Worm (Caenorhabditis elegans): ENCODE data around the gene C16C10.4.

Gene C16C10.4

DNA sequence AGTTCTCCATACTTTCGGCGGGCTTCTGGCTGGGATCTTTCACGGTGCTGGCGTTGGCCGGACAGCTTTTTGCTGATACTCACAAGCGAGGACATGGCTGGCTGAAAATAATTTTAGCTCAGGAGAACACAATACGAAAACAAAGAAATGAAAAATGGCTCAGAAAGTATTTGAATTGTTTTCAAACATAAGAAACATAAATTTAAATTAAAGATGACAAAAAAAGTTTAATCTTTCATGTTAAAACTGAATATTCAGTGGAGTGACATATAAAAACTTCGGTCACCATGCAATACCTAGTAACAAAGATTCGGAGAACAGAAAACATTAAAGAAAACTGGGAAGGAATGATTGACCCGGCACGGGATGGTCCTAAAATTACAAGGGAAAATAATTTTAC, 7.4 kb downstream of the C16C10.4 start, which contains the start of gene C16C10.2:
C16C10.2 (minus strand) TSS at position 101 of the 400 bp plus-strand sequence.
- TF ChIP-seq ceh-45 (GFP tag; IDR thresholded peaks at IDR 0.05), result no peak

DNA sequence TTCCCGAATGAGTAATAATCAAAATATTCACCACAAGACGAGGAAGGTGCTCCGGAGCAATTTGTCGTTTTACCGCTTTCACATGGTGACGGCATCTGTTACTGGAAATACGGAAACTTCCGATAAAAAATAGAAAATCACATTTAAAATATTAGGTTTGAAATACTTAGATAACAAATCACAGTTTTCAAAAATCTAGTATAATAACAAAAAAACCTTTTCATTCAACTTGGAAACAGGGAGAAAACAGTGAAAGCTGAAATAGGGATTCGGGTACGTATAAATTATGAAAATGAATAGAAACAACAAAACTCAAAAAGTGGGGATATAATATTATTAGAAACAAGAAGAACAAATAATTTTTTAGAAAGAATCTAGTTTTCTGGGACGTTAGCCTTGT, 10.2 kb downstream of the C16C10.4 start, which contains the start of gene C16C10.1:
C16C10.1 (minus strand) TSS at position 101 of the 400 bp plus-strand sequence.
- TF ChIP-seq hlh-30 (tag; optimal IDR thresholded peaks at IDR 0.05; ENCODE audit: insufficient read depth) (no peak), ceh-48 (tag; optimal IDR thresholded peaks at IDR 0.05) (no peak), unc-86 (tag; optimal IDR thresholded peaks at IDR 0.05) (no peak), lim-6 (tag; optimal IDR thresholded peaks at IDR 0.05) (no peak), nfya-1 (tag; optimal IDR thresholded peaks at IDR 0.05) (no peak), odd-2 (tag; optimal IDR thresholded peaks at IDR 0.05) (no peak), ceh-31 (tag; optimal IDR thresholded peaks at IDR 0.05) (no peak), ceh-34 (tag; optimal IDR thresholded peaks at IDR 0.05) (no peak), mec-3 (tag; optimal IDR thresholded peaks at IDR 0.05; ENCODE audit: borderline replicate concordance) (no peak), fkh-6 (tag; optimal IDR thresholded peaks at IDR 0.05) (no peak), nhr-11 (tag; optimal IDR thresholded peaks at IDR 0.05) (no peak), unc-42 (tag; optimal IDR thresholded peaks at IDR 0.05) (no peak), npax-4 (tag; optimal IDR thresholded peaks at IDR 0.05) (no peak), ceh-19 (GFP tag; optimal IDR thresholded peaks at IDR 0.05) (no peak), ttx-3 (tag; optimal IDR thresholded peaks at IDR 0.05) (no peak), pqm-1 (tag; optimal IDR thresholded peaks at IDR 0.05) (no peak), ceh-9 (tag; optimal IDR thresholded peaks at IDR 0.05) (no peak)

DNA sequence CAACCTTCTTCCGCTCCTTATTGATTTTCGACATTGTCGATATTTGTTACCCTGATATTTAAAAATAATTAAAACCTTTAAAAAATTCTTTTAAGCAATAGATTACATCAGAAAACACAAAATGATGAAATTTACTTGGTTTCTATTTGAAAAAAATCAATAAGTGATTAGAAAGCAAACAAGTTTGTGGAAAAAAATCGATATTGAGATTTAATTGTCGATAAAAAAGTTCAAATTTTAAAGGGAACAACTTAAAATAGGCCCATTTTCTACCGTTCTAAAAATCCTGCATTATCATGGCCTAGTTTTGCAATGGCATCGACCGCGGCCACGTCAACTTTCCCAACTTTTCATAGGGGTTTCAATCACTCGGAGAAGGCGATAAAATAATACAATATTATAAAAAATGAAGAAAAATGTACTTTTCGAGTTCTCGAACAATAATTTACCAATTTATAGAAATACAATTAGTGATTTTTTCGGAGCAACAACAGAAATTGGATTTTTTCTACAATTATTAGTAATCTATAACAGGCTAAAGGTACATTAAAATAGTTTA, 15.7 kb downstream of the C16C10.4 start, which contains the start of gene lars-1:
lars-1 (minus strand) TSS at position 51 of the 559 bp plus-strand sequence.
- TF ChIP-seq hlh-13 (GFP tag; optimal IDR thresholded peaks at IDR 0.05), result no peak
- TF ChIP-seq fkh-10 (GFP tag; optimal IDR thresholded peaks at IDR 0.05), result no peak

DNA sequence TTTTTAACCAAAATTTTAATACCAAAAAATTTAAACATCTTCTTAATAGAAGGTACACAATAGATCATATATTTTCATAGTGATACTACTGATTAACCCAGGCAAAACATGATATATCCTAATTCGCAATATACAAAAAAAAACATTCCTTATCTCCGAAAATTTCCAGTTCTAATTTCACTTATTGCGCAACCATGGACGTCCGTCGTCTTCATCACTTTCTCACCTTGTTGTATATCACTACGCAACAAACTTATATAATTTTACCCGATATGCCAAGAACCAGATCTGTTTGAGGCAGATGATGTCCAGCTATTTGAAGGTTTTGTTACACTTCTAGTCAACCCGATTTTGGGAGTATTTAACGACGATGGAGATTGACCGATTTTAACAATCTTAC, 16.7 kb downstream of the C16C10.4 start, which contains the start of gene R74.2:
R74.2 (plus strand) TSS at position 316 of the 400 bp plus-strand sequence.
- TF ChIP-seq fax-1 (tag; optimal IDR thresholded peaks at IDR 0.05) (no peak), ztf-16 (tag; optimal IDR thresholded peaks at IDR 0.05) (no peak), eyg-1 (tag; optimal IDR thresholded peaks at IDR 0.05) (no peak), C38D4.7 (GFP tag; optimal IDR thresholded peaks at IDR 0.05) (no peak), hlh-15 (tag; optimal IDR thresholded peaks at IDR 0.05) (no peak), ceh-22 (tag; optimal IDR thresholded peaks at IDR 0.05) (no peak), unc-3 (GFP tag; conservative IDR thresholded peaks at IDR 0.05) (no peak), unc-3 (tag; optimal IDR thresholded peaks at IDR 0.05) (no peak), zip-5 (tag; optimal IDR thresholded peaks at IDR 0.05) (no peak), sdc-2 (tag; optimal IDR thresholded peaks at IDR 0.05) (no peak), tbx-2 (tag; optimal IDR thresholded peaks at IDR 0.05) (no peak), pros-1 (tag; optimal IDR thresholded peaks at IDR 0.05) (no peak), hlh-13 (GFP tag; optimal IDR thresholded peaks at IDR 0.05) (no peak), C08G9.2 (tag; optimal IDR thresholded peaks at IDR 0.05) (no peak), pag-3 (tag; optimal IDR thresholded peaks at IDR 0.05; ENCODE audit: borderline replicate concordance) (no peak), pha-2 (tag; optimal IDR thresholded peaks at IDR 0.05) (no peak), ceh-18 (tag; optimal IDR thresholded peaks at IDR 0.05) (no peak)

DNA sequence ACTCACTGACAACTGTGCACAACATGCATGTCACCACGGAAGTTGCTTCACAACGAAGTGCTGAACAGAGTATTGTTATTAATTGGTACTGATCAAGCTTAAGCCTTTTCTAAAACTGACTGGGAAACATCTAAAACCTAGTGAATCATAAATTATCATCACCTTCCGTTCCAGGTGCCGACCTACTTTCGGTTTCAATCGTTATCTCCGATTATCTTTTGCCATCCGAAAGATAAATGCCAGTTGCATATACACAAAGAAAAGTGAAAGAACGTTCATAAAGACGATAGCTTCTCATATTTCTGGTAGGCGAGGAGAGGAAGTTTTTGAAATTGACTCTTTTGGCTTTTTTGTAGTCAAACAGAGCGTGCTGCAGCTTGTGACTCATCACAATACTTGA, 18.5 kb downstream of the C16C10.4 start:
- TF ChIP-seq syd-9 (tag; optimal IDR thresholded peaks at IDR 0.05) (no peak), Y22D7AL.16 (tag; optimal IDR thresholded peaks at IDR 0.05) (no peak), T23F11.4 (GFP tag; optimal IDR thresholded peaks at IDR 0.05) (no peak), elt-4 (tag; optimal IDR thresholded peaks at IDR 0.05) (no peak), unc-42 (tag; optimal IDR thresholded peaks at IDR 0.05) (no peak), lin-11 (tag; optimal IDR thresholded peaks at IDR 0.05) (no peak), nhr-232 (tag; optimal IDR thresholded peaks at IDR 0.05) (no peak), pag-3 (tag; optimal IDR thresholded peaks at IDR 0.05; ENCODE audit: borderline replicate concordance) (no peak), unc-86 (tag; optimal IDR thresholded peaks at IDR 0.05) (no peak), nfya-1 (tag; optimal IDR thresholded peaks at IDR 0.05) (no peak), unc-3 (GFP tag; conservative IDR thresholded peaks at IDR 0.05) (no peak), unc-3 (tag; optimal IDR thresholded peaks at IDR 0.05) (no peak), fax-1 (tag; optimal IDR thresholded peaks at IDR 0.05) (no peak), C38D4.7 (GFP tag; optimal IDR thresholded peaks at IDR 0.05) (no peak), gmeb-2 (tag; optimal IDR thresholded peaks at IDR 0.05) (no peak), ref-2 (tag; optimal IDR thresholded peaks at IDR 0.05) (no peak), fkh-6 (tag; optimal IDR thresholded peaks at IDR 0.05) (no peak), dve-1 (tag; optimal IDR thresholded peaks at IDR 0.05) (no peak), hlh-13 (GFP tag; optimal IDR thresholded peaks at IDR 0.05) (no peak)

Data from whole organism, late embryonic.